Worm (Caenorhabditis elegans) whole organism, L2 larva: ENCODE data around the gene arl-5.

Source experiments
- aly-2 ChIP-seq: fragments of 150-350 bp; optimal IDR thresholded peaks from 2 replicates; lab custom pipeline; 2014; ENCODE audit warnings: missing biosample characterization, missing genetic modification characterization
- ceh-16 ChIP-seq: fragments of 150-350 bp; optimal IDR thresholded peaks from 2 replicates; lab custom pipeline; 2014; ENCODE audit warnings: missing biosample characterization, missing genetic modification characterization
- egl-27 ChIP-seq: sonication (generic microtip); optimal IDR thresholded peaks from 3 replicates; lab custom pipeline; 2017; ENCODE audit warnings: missing biosample characterization, missing genetic modification reagents, missing genetic modification characterization
- fos-1 ChIP-seq: fragments of 150-350 bp; optimal IDR thresholded peaks from 2 replicates; lab custom pipeline; 2014; ENCODE audit warnings: missing biosample characterization, missing genetic modification characterization
- lsy-2 ChIP-seq, 2 experiments: fragments of 150-350 bp in 1 of 2; sonication (generic microtip) in 1 of 2; optimal IDR thresholded peaks; 2 replicates each; lab custom pipeline; 2014 to 2017; ENCODE audit warnings: missing biosample characterization in 2 of 2, missing genetic modification characterization in 2 of 2
- mdl-1 ChIP-seq, 2 experiments: fragments of 150-350 bp in 1 of 2; sonication (generic microtip) in 1 of 2; optimal IDR thresholded peaks; 2 replicates each; lab custom pipeline; 2017; ENCODE audit warnings: missing biosample characterization in 2 of 2, missing genetic modification characterization in 2 of 2
- nhr-11 ChIP-seq: fragments of 150-350 bp; optimal IDR thresholded peaks from 2 replicates; lab custom pipeline; 2014; ENCODE audit warnings: missing biosample characterization, missing genetic modification characterization
- nhr-25 ChIP-seq: fragments of 150-350 bp; sonication (generic microtip); optimal IDR thresholded peaks from 3 replicates; lab custom pipeline; 2014; ENCODE audit warnings: missing biosample characterization, missing genetic modification characterization
- snpc-4 ChIP-seq: fragments of 150-350 bp; optimal IDR thresholded peaks from 2 replicates; lab custom pipeline; 2014; ENCODE audit warnings: missing biosample characterization, missing genetic modification characterization
- zag-1 ChIP-seq: fragments of 150-350 bp; optimal IDR thresholded peaks from 2 replicates; lab custom pipeline; 2014; ENCODE audit warnings: missing biosample characterization, missing genetic modification characterization
- ztf-11 ChIP-seq: sonication (generic microtip); optimal IDR thresholded peaks from 2 replicates; lab custom pipeline; 2017; ENCODE audit warnings: missing biosample characterization, missing genetic modification characterization

DNA sequence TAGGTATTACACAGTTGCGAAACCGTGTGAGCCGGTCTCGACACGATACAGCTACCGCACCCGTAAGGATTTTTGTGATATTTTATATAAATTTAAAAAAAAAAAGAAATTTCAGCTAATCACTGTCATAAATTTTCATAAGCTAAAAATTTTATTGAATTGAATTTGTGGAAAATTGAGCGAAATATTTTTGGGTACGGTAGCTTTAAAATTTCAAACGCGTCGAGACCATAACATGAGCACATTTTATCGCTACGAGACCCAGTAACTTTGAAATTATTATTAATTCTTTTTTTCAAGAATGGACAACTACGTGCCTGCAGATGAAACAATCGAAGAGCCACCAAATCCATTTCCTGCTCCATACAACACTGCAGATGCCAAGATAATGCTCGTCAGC lies 9.9 kb upstream of the arl-5 start, which contains the start of gene ZK632.14:
- TF ChIP-seq lsy-2 (tag; optimal IDR thresholded peaks at IDR 0.05; lab: Kevin White, UChicago) (no peak), zag-1 (tag; lab: Kevin White, UChicago) (no peak), snpc-4 (tag; lab: Kevin White, UChicago) (no peak), nhr-25 (no peak), mdl-1 (tag; optimal IDR thresholded peaks at IDR 0.05; lab: Kevin White, UChicago) (no peak), ztf-11 (tag; lab: Kevin White, UChicago) (no peak), egl-27 (tag; lab: Kevin White, UChicago) (no peak), aly-2 (tag; lab: Kevin White, UChicago) (no peak), nhr-11 (no peak), fos-1 (tag; lab: Kevin White, UChicago) (no peak), ceh-16 (tag; lab: Kevin White, UChicago) (no peak)
